Fruit fly (Drosophila melanogaster) whole organism, embryonic: ENCODE data around the gene CycG.

Experiments
- Ada2b ChIP-seq: fragments of 200-800 bp; sonication (Bioruptor generic); IDR thresholded peaks from 2 replicates; pipeline ENCODE4 v1.3.6; 2022; ENCODE audit warnings: missing biosample characterization, missing genetic modification characterization
- Atf-2 ChIP-seq: fragments of 200-800 bp; sonication (Bioruptor generic); optimal IDR thresholded peaks from 2 replicates; lab custom pipeline; 2016; ENCODE audit warnings: missing biosample characterization, missing genetic modification characterization
- Bgb ChIP-seq: fragments of 200-800 bp; sonication (Bioruptor generic); IDR thresholded peaks from 2 replicates; pipeline ENCODE4 v1.3.6; 2022; ENCODE audit warnings: missing biosample characterization, missing genetic modification characterization; ENCODE audit not compliant: partially characterized antibody
- CG10147 ChIP-seq: fragments of 200-800 bp; sonication (Bioruptor generic); optimal IDR thresholded peaks from 2 replicates; lab custom pipeline; 2019; ENCODE audit warnings: missing biosample characterization, mild to moderate bottlenecking, missing genetic modification characterization, moderate library complexity
- CG10209 ChIP-seq: fragments of 200-800 bp; sonication (Bioruptor generic); optimal IDR thresholded peaks from 3 replicates; lab custom pipeline; 2017; ENCODE audit warnings: missing biosample characterization, mild to moderate bottlenecking, missing genetic modification characterization, missing genetic modification reagents
- CG1024 ChIP-seq: fragments of 200-800 bp; sonication (Bioruptor generic); IDR thresholded peaks from 2 replicates; pipeline ENCODE4 v1.3.6; 2022; ENCODE audit warnings: missing biosample characterization, missing genetic modification characterization
- CG10565 ChIP-seq: fragments of 200-800 bp; sonication (Bioruptor generic); optimal IDR thresholded peaks from 3 replicates; lab custom pipeline; 2016; ENCODE audit warnings: missing biosample characterization, mild to moderate bottlenecking, missing genetic modification characterization
- CG12942 ChIP-seq: fragments of 200-800 bp; sonication (Bioruptor generic); optimal IDR thresholded peaks from 3 replicates; lab custom pipeline; 2016; ENCODE audit warnings: missing biosample characterization, missing genetic modification characterization
- CG15514 ChIP-seq: fragments of 200-800 bp; sonication (Bioruptor generic); optimal IDR thresholded peaks from 3 replicates; lab custom pipeline; 2017; ENCODE audit warnings: missing biosample characterization, missing genetic modification characterization, mild to moderate bottlenecking, moderate library complexity, missing genetic modification reagents
- CG18619 ChIP-seq: fragments of 200-800 bp; sonication (Bioruptor generic); optimal IDR thresholded peaks from 3 replicates; lab custom pipeline; 2017; ENCODE audit warnings: missing biosample characterization, mild to moderate bottlenecking, missing genetic modification characterization
- CG2129 ChIP-seq: fragments of 200-800 bp; sonication (Bioruptor generic); IDR thresholded peaks from 2 replicates; pipeline ENCODE4 v1.3.6; 2022; ENCODE audit warnings: missing biosample characterization, missing genetic modification characterization; ENCODE audit not compliant: partially characterized antibody
- CG34376 ChIP-seq: fragments of 200-800 bp; sonication (Bioruptor generic); optimal IDR thresholded peaks from 2 replicates; lab custom pipeline; 2018; ENCODE audit warnings: missing biosample characterization, mild to moderate bottlenecking, missing genetic modification characterization
- CG3726 ChIP-seq: fragments of 200-800 bp; sonication (Bioruptor generic); IDR thresholded peaks from 3 replicates; pipeline ENCODE4, ENCODE4 v1.3.6; 2022; ENCODE audit warnings: missing biosample characterization, missing genetic modification characterization
- CG3838 ChIP-seq: fragments of 200-800 bp; sonication (Bioruptor generic); optimal IDR thresholded peaks from 3 replicates; lab custom pipeline; 2016; ENCODE audit warnings: missing biosample characterization, missing genetic modification characterization
- CG4707 ChIP-seq: fragments of 200-800 bp; sonication (Bioruptor generic); optimal IDR thresholded peaks from 2 replicates; lab custom pipeline; 2018; ENCODE audit warnings: missing biosample characterization, mild to moderate bottlenecking, missing genetic modification characterization, moderate library complexity
- CG9215 ChIP-seq: fragments of 200-800 bp; sonication (Bioruptor generic); IDR thresholded peaks from 2 replicates; pipeline ENCODE4 v1.3.6; 2022; ENCODE audit warnings: missing biosample characterization, missing genetic modification characterization
- CG9817 ChIP-seq: fragments of 200-800 bp; sonication (Bioruptor generic); optimal IDR thresholded peaks from 2 replicates; lab custom pipeline; 2018; ENCODE audit warnings: missing biosample characterization, mild to moderate bottlenecking, missing genetic modification characterization, moderate library complexity
- CG9876 ChIP-seq: fragments of 200-800 bp; sonication (Bioruptor generic); optimal IDR thresholded peaks from 2 replicates; lab custom pipeline; 2016; ENCODE audit warnings: missing biosample characterization, missing genetic modification characterization
- CG9932 ChIP-seq: fragments of 200-800 bp; sonication (Bioruptor generic); IDR thresholded peaks from 2 replicates; pipeline ENCODE4 v1.3.6; 2022; ENCODE audit warnings: missing biosample characterization, missing genetic modification characterization
- Dbx ChIP-seq: fragments of 200-800 bp; sonication (Bioruptor generic); IDR thresholded peaks from 3 replicates; pipeline ENCODE4 v1.3.6; 2022; ENCODE audit warnings: missing biosample characterization, missing genetic modification characterization
- Dek ChIP-seq: fragments of 200-800 bp; sonication (Bioruptor generic); optimal IDR thresholded peaks from 3 replicates; lab custom pipeline; 2019; ENCODE audit warnings: missing biosample characterization, mild to moderate bottlenecking, missing genetic modification characterization, moderate library complexity
- E2f2 ChIP-seq: fragments of 200-800 bp; sonication (Bioruptor generic); IDR thresholded peaks from 2 replicates; pipeline ENCODE4 v1.3.6; 2022; ENCODE audit warnings: missing biosample characterization, missing genetic modification characterization
- Fer3 ChIP-seq: fragments of 200-800 bp; sonication (Bioruptor generic); optimal IDR thresholded peaks from 2 replicates; lab custom pipeline; 2018; ENCODE audit warnings: missing biosample characterization, mild to moderate bottlenecking, missing genetic modification characterization, moderate library complexity
- Hr78 ChIP-seq, 2 experiments: fragments of 200-800 bp in 1 of 2; fragments of >200 bp in 1 of 2; sonication (Bioruptor generic) in 1 of 2; optimal IDR thresholded peaks; 2 replicates each; lab custom pipeline; 2017 to 2019; ENCODE audit warnings: missing biosample characterization in 2 of 2, missing genetic modification characterization in 2 of 2, mild to moderate bottlenecking in 1 of 2, moderate library complexity in 1 of 2
- Nf-YB ChIP-seq: fragments of 200-800 bp; sonication (Bioruptor generic); optimal IDR thresholded peaks from 3 replicates; lab custom pipeline; 2019; ENCODE audit warnings: missing biosample characterization, mild to moderate bottlenecking, missing genetic modification characterization, moderate library complexity
- Sin3A ChIP-seq: fragments of >200 bp; optimal IDR thresholded peaks from 2 replicates; lab custom pipeline; 2018
- Sox100B ChIP-seq: fragments of 200-800 bp; sonication (Bioruptor generic); optimal IDR thresholded peaks from 3 replicates; lab custom pipeline; 2018; ENCODE audit warnings: missing biosample characterization, mild to moderate bottlenecking, missing genetic modification characterization
- Sox102F ChIP-seq: fragments of 200-800 bp; sonication (Bioruptor generic); optimal IDR thresholded peaks from 2 replicates; lab custom pipeline; 2018; ENCODE audit warnings: missing biosample characterization, mild to moderate bottlenecking, missing genetic modification characterization, moderate library complexity
- ap ChIP-seq: fragments of 200-800 bp; sonication (Bioruptor generic); IDR thresholded peaks from 2 replicates; pipeline ENCODE4 v1.3.6; 2022; ENCODE audit warnings: missing biosample characterization, missing genetic modification characterization
- bigmax ChIP-seq: fragments of 200-800 bp; sonication (Bioruptor generic); optimal IDR thresholded peaks from 2 replicates; lab custom pipeline; 2018; ENCODE audit warnings: missing biosample characterization, mild to moderate bottlenecking, missing genetic modification characterization
- dati ChIP-seq: fragments of 200-800 bp; sonication (Bioruptor generic); IDR thresholded peaks from 2 replicates; pipeline ENCODE4 v1.3.6; 2022; ENCODE audit warnings: missing biosample characterization, missing genetic modification characterization
- dmrt99B ChIP-seq: fragments of 200-800 bp; sonication (Bioruptor generic); optimal IDR thresholded peaks from 2 replicates; lab custom pipeline; 2018; ENCODE audit warnings: missing biosample characterization, mild to moderate bottlenecking, missing genetic modification characterization, moderate library complexity
- dpn ChIP-seq, 2 experiments: fragments of 200-800 bp; sonication (Bioruptor generic); optimal IDR thresholded peaks; 3 replicates each; lab custom pipeline; 2016; ENCODE audit warnings: missing biosample characterization in 2 of 2, missing genetic modification characterization in 2 of 2
- en ChIP-seq: fragments of 200-800 bp; sonication (Bioruptor generic); optimal IDR thresholded peaks from 2 replicates; lab custom pipeline; 2016; ENCODE audit warnings: missing biosample characterization, missing genetic modification characterization
- eyg ChIP-seq: fragments of 200-800 bp; sonication (Bioruptor generic); optimal IDR thresholded peaks from 3 replicates; lab custom pipeline; 2016; ENCODE audit warnings: missing biosample characterization, missing genetic modification characterization
- ftz-f1 ChIP-seq: fragments of 200-800 bp; sonication (Bioruptor generic); optimal IDR thresholded peaks from 2 replicates; lab custom pipeline; 2016; ENCODE audit warnings: missing biosample characterization, missing genetic modification characterization
- hbn ChIP-seq: fragments of 200-800 bp; sonication (Bioruptor generic); IDR thresholded peaks from 2 replicates; pipeline ENCODE4 v1.3.6; 2022; ENCODE audit warnings: missing biosample characterization, missing genetic modification characterization; ENCODE audit not compliant: partially characterized antibody
- inv ChIP-seq: fragments of 200-800 bp; sonication (Bioruptor generic); IDR thresholded peaks from 2 replicates; pipeline ENCODE4 v1.3.6; 2022; ENCODE audit warnings: missing biosample characterization, missing genetic modification characterization; ENCODE audit not compliant: partially characterized antibody
- ken ChIP-seq: fragments of 200-800 bp; sonication (Bioruptor generic); IDR thresholded peaks from 3 replicates; pipeline ENCODE4 v1.3.6; 2022; ENCODE audit warnings: missing biosample characterization, missing genetic modification characterization
- klu ChIP-seq: fragments of 200-800 bp; sonication (Bioruptor generic); IDR thresholded peaks from 2 replicates; pipeline ENCODE4 v1.3.6; 2022; ENCODE audit warnings: missing biosample characterization, missing genetic modification characterization
- nerfin-2 ChIP-seq: fragments of 200-800 bp; sonication (Bioruptor generic); IDR thresholded peaks from 2 replicates; pipeline ENCODE4 v1.3.6; 2022; ENCODE audit warnings: missing biosample characterization, missing genetic modification characterization; ENCODE audit not compliant: partially characterized antibody
- org-1 ChIP-seq: fragments of 200-800 bp; sonication (Bioruptor generic); optimal IDR thresholded peaks from 2 replicates; lab custom pipeline; 2017; ENCODE audit warnings: missing biosample characterization, missing genetic modification characterization
- pb ChIP-seq: fragments of 200-800 bp; sonication (Bioruptor generic); optimal IDR thresholded peaks from 3 replicates; lab custom pipeline; 2016; ENCODE audit warnings: missing biosample characterization, missing genetic modification characterization
- ranshi ChIP-seq: fragments of 200-800 bp; sonication (Bioruptor generic); IDR thresholded peaks from 2 replicates; pipeline ENCODE4 v1.3.6; 2022; ENCODE audit warnings: missing biosample characterization, missing genetic modification characterization
- sd ChIP-seq: fragments of 200-800 bp; sonication (Bioruptor generic); optimal IDR thresholded peaks from 3 replicates; lab custom pipeline; 2018; ENCODE audit warnings: missing biosample characterization, mild to moderate bottlenecking, missing genetic modification characterization, moderate library complexity
- sna ChIP-seq: fragments of 200-800 bp; sonication (Bioruptor generic); IDR thresholded peaks from 2 replicates; pipeline ENCODE4 v1.3.6; 2022; ENCODE audit warnings: missing biosample characterization, missing genetic modification characterization; ENCODE audit not compliant: partially characterized antibody
- twi ChIP-seq: fragments of 200-800 bp; optimal IDR thresholded peaks from 2 replicates; lab custom pipeline; 2019; ENCODE audit warnings: missing biosample characterization, mild to moderate bottlenecking, missing genetic modification characterization, moderate library complexity
- unpg ChIP-seq: fragments of 200-800 bp; sonication (Bioruptor generic); optimal IDR thresholded peaks from 3 replicates; lab custom pipeline; 2018; ENCODE audit warnings: missing biosample characterization, mild to moderate bottlenecking, missing genetic modification characterization, moderate library complexity
- vvl ChIP-seq: fragments of 200-800 bp; sonication (Bioruptor generic); IDR thresholded peaks from 2 replicates; pipeline ENCODE4 v1.3.6; 2022; ENCODE audit warnings: missing biosample characterization, missing genetic modification characterization
- yki ChIP-seq: fragments of >200 bp; optimal IDR thresholded peaks from 3 replicates; lab custom pipeline; 2018
- zfh2 ChIP-seq: fragments of 200-800 bp; sonication (Bioruptor generic); optimal IDR thresholded peaks from 2 replicates; lab custom pipeline; 2016; ENCODE audit warnings: missing biosample characterization, missing genetic modification characterization

Gene CycG

dm6 chr3R:31588374-31588773 lies 24.1 kb downstream of the CycG start, which contains the start of gene CG1635 (continued):
- peak; percentile 100 for TF ChIP-seq dmrt99B (tag; lab: Kevin White, UChicago)
- TF ChIP-seq E2f2 (GFP tag; lab: Robert Waterston, UW): peak; percentile 92
- peak; percentile 99 for TF ChIP-seq org-1 (GFP tag; lab: Kevin White, UChicago)
- peak; percentile 100 for TF ChIP-seq CG9817 (tag; lab: Kevin White, UChicago)
- TF ChIP-seq ken: peak; percentile 99
- TF ChIP-seq klu: peak; percentile 98
- TF ChIP-seq CG9932: peak; percentile 100
- TF ChIP-seq Bgb (GFP tag; lab: Robert Waterston, UW): peak; percentile 63; the same call in 1 of the 2 replicates
- TF ChIP-seq CG15514 (GFP tag; lab: Kevin White, UChicago): peak; percentile 96
- peak; percentile 92 for TF ChIP-seq Nf-YB (GFP tag; lab: Kevin White, UChicago)
- TF ChIP-seq eyg (GFP tag; lab: Kevin White, UChicago): peak; percentile 98
- TF ChIP-seq CG18619 (GFP tag; lab: Kevin White, UChicago): peak; percentile 99
- TF ChIP-seq zfh2 (GFP tag; lab: Kevin White, UChicago): peak; percentile 98
- TF ChIP-seq CG1024 (GFP tag; lab: Robert Waterston, UW): peak; percentile 98
- peak; percentile 74 for TF ChIP-seq nerfin-2
- peak; percentile 48 for TF ChIP-seq hbn (GFP tag; lab: Robert Waterston, UW)
- TF ChIP-seq CG2129: no peak
- peak; percentile 99 for TF ChIP-seq twi (tag; lab: Kevin White, UChicago)
- peak; percentile 73 for TF ChIP-seq sna (GFP tag; lab: Robert Waterston, UW)
- peak; percentile 99 for TF ChIP-seq Sox100B
- TF ChIP-seq CG9215 (GFP tag; lab: Robert Waterston, UW): peak; percentile 98
- peak; percentile 97 for TF ChIP-seq pb (GFP tag; lab: Kevin White, UChicago)
- peak; percentile 98 for TF ChIP-seq sd
- TF ChIP-seq CG12942: peak; percentile 98
- TF ChIP-seq bigmax (GFP tag; lab: Kevin White, UChicago): peak; percentile 88
- TF ChIP-seq CG10147 (GFP tag; lab: Kevin White, UChicago): peak; percentile 100
- TF ChIP-seq CG10209 (GFP tag; lab: Kevin White, UChicago): peak; percentile 99
- TF ChIP-seq Sox102F (GFP tag; lab: Kevin White, UChicago): peak; percentile 100
- peak; percentile 100 for TF ChIP-seq ranshi (GFP tag; lab: Robert Waterston, UW)
- peak; percentile 99 for TF ChIP-seq CG4707 (GFP tag; lab: Kevin White, UChicago)
- TF ChIP-seq Fer3: peak; percentile 100
- peak; percentile 96 for TF ChIP-seq en (GFP tag; lab: Kevin White, UChicago)
- peak; percentile 99 for TF ChIP-seq Dbx (GFP tag; lab: Robert Waterston, UW)
- TF ChIP-seq Ada2b: peak; percentile 99
- peak in 1 of 2 experiments; percentile 97 for TF ChIP-seq Hr78 (GFP tag; optimal IDR thresholded peaks at IDR 0.05; lab: Kevin White, UChicago)
- TF ChIP-seq Atf-2 (GFP tag; lab: Kevin White, UChicago): peak; percentile 97
- no peak for TF ChIP-seq Sin3A (lab: Kevin White, UChicago)
- TF ChIP-seq CG9876 (GFP tag; lab: Kevin White, UChicago): peak; percentile 88
- TF ChIP-seq Dek (tag; lab: Kevin White, UChicago): peak; percentile 99
- peak; percentile 97 for TF ChIP-seq dati (GFP tag; lab: Robert Waterston, UW)
- peak; percentile 100 for TF ChIP-seq CG34376 (GFP tag; lab: Kevin White, UChicago)
- TF ChIP-seq inv (GFP tag; lab: Robert Waterston, UW): peak; percentile 56
- peak; percentile 90 for TF ChIP-seq ftz-f1 (GFP tag; lab: Kevin White, UChicago)
- TF ChIP-seq dpn (GFP tag; optimal IDR thresholded peaks at IDR 0.05; lab: Kevin White, UChicago): peak; percentile 98 to 99
- TF ChIP-seq vvl (GFP tag; lab: Robert Waterston, UW): peak; percentile 100
- peak; percentile 100 for TF ChIP-seq unpg (GFP tag; lab: Kevin White, UChicago)
- peak; percentile 99 for TF ChIP-seq ap (GFP tag; lab: Robert Waterston, UW)
- no peak for TF ChIP-seq yki (lab: Kevin White, UChicago)
- TF ChIP-seq CG3726 (GFP tag; lab: Robert Waterston, UW): peak; percentile 98
- TF ChIP-seq CG10565 (GFP tag; lab: Kevin White, UChicago): peak; percentile 94
- peak; percentile 98 for TF ChIP-seq CG3838
